Worm (Caenorhabditis elegans) whole organism, late embryonic: Measurements from ENCODE around the gene dmsr-5.
"Not testable (repeated sequence)": the region's sequence is repeated elsewhere in the genome, so short reads cannot be mapped to it uniquely, and the experiment has no call there.

Source experiments
- K02D7.2 ChIP-seq: sonication (generic microtip); optimal IDR thresholded peaks from 2 replicates; lab custom pipeline; 2017; ENCODE audit warnings: mild to moderate bottlenecking, missing genetic modification characterization, missing compliant biosample characterization
- ceh-31 ChIP-seq: sonication (generic microtip); optimal IDR thresholded peaks from 2 replicates; lab custom pipeline; 2016; ENCODE audit warnings: missing genetic modification characterization, missing compliant biosample characterization
- ceh-9 ChIP-seq: sonication (generic microtip); optimal IDR thresholded peaks from 2 replicates; lab custom pipeline; 2016; ENCODE audit warnings: mild to moderate bottlenecking, missing genetic modification characterization, inconsistent platforms, missing compliant biosample characterization
- elt-4 ChIP-seq: sonication (generic microtip); optimal IDR thresholded peaks from 2 replicates; lab custom pipeline; 2016; ENCODE audit warnings: missing genetic modification characterization, missing compliant biosample characterization
- hlh-13 ChIP-seq: fragments of 200-800 bp; sonication (Bioruptor generic); optimal IDR thresholded peaks from 2 replicates; lab custom pipeline; 2018; ENCODE audit warnings: mild to moderate bottlenecking, missing genetic modification characterization, missing compliant biosample characterization
- hlh-30 ChIP-seq: sonication (generic microtip); optimal IDR thresholded peaks from 2 replicates; lab custom pipeline; 2017; ENCODE audit warnings: antibody characterized with exemption, missing genetic modification characterization, missing compliant biosample characterization; ENCODE audit not compliant: insufficient read depth
- hlh-6 ChIP-seq: sonication (generic microtip); optimal IDR thresholded peaks from 2 replicates; lab custom pipeline; 2016; ENCODE audit warnings: missing genotype, missing genetic modification characterization, missing compliant biosample characterization
- nhr-11 ChIP-seq: fragments of 150-350 bp; optimal IDR thresholded peaks from 2 replicates; lab custom pipeline; 2014; ENCODE audit warnings: missing biosample characterization, missing genetic modification characterization
- pqm-1 ChIP-seq: sonication (generic microtip); optimal IDR thresholded peaks from 2 replicates; lab custom pipeline; 2016; ENCODE audit warnings: missing genetic modification characterization, missing compliant biosample characterization

DNA sequence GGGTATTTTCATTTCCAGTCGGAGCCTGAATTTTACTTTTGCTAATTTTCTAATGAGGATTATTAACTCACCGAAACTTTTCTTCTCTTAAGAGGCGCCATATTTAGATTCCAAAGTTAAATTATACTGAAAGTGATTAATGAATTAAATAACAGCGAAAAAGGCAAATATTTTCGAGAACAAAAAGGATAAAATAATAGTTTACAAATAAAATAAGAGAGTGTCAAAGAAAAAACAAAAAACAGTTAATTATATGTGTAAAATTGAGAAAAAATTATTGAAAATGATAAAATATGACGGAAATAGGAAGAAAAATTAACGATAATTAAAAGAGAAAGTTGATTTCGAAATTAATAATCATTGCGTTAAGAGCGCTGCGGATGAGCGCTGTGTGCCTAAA is 34.3 kb upstream of the dmsr-5 start, which contains the start of gene Y48A6B.8:
- TF ChIP-seq hlh-6; ceh-9 (tag; lab: Kevin White, UChicago); nhr-11; K02D7.2 (tag; lab: Kevin White, UChicago); hlh-30 (tag; lab: Kevin White, UChicago); elt-4 (tag; lab: Kevin White, UChicago); pqm-1 (tag; lab: Kevin White, UChicago); ceh-31 (tag; lab: Kevin White, UChicago); hlh-13 (GFP tag; lab: Kevin White, UChicago): not testable (repeated sequence)
